Fruit fly (Drosophila melanogaster) whole organism, adult: ENCODE data around the gene CG7560.

Experiments
- CG33017 ChIP-seq: fragments of 200-800 bp; sonication (Bioruptor generic); optimal IDR thresholded peaks from 2 replicates; lab custom pipeline; 2018; ENCODE audit warnings: missing biosample characterization, mild to moderate bottlenecking, missing genetic modification characterization, moderate library complexity
- CG7101 ChIP-seq: fragments of 200-800 bp; sonication (Bioruptor generic); optimal IDR thresholded peaks from 2 replicates; lab custom pipeline; 2018; ENCODE audit warnings: missing biosample characterization, mild to moderate bottlenecking, missing genetic modification characterization, moderate library complexity
- Crg-1 ChIP-seq: fragments of 200-800 bp; sonication (Bioruptor generic); optimal IDR thresholded peaks from 2 replicates; lab custom pipeline; 2016; ENCODE audit warnings: missing biosample characterization, missing genetic modification characterization
- bab1 ChIP-seq: fragments of 200-800 bp; sonication (Bioruptor generic); optimal IDR thresholded peaks from 3 replicates; lab custom pipeline; 2019; ENCODE audit warnings: missing biosample characterization, mild to moderate bottlenecking, missing genetic modification characterization, moderate library complexity
- kay ChIP-seq: fragments of 200-800 bp; sonication (Bioruptor generic); peaks from one replicate; lab custom pipeline; 2016; ENCODE audit warnings: missing biosample characterization, missing genetic modification characterization, borderline replicate concordance
- ovo ChIP-seq: fragments of 200-800 bp; sonication (Bioruptor generic); optimal IDR thresholded peaks from 2 replicates; lab custom pipeline; 2016; ENCODE audit warnings: missing biosample characterization, missing genetic modification characterization
- tj ChIP-seq: fragments of 200-800 bp; sonication (Bioruptor generic); optimal IDR thresholded peaks from 3 replicates; lab custom pipeline; 2017; ENCODE audit warnings: missing biosample characterization, mild to moderate bottlenecking, missing genetic modification characterization, moderate library complexity

DNA sequence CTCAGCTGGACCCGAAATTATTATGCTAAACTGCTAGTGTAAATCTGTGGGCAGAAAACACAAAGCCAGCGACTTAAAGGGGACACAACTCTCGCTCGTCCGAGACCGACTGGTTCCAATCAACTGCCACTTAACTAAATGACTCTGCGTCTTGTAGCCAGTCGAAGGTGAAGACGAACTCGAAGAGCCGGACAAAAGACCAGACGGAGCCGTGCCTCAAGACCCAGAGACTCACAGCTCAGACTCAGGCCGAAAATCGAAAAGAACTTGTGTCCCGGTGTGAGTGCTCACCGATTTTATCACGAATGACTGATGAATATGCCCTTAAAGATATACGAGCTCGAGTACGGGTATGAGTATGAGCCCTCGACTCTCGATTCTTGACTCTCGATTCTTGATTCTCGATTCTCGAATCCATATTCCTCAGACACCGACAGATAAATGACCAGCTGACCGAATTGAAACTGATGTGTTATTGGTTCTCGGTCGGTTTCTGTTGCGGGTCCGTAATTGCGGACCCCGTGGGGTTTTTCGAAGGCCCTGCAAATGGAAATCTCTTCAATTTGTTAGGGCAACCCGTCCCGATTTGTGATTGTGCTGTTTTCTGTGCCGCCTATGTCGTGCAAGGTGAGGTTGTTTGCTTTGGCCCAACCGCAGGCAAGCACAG, 18.3 kb upstream of the CG7560 start:
- TF ChIP-seq kay (GFP tag; lab: Kevin White, UChicago) (no peak), tj (GFP tag; lab: Kevin White, UChicago) (no peak), Crg-1 (GFP tag; lab: Kevin White, UChicago) (no peak), bab1 (GFP tag; lab: Kevin White, UChicago) (no peak), CG33017 (tag; lab: Kevin White, UChicago) (no peak), CG7101 (tag; lab: Kevin White, UChicago) (no peak), ovo (GFP tag; lab: Kevin White, UChicago) (no peak)
